Worm (Caenorhabditis elegans): ENCODE data around the gene T07F10.3.

DNA sequence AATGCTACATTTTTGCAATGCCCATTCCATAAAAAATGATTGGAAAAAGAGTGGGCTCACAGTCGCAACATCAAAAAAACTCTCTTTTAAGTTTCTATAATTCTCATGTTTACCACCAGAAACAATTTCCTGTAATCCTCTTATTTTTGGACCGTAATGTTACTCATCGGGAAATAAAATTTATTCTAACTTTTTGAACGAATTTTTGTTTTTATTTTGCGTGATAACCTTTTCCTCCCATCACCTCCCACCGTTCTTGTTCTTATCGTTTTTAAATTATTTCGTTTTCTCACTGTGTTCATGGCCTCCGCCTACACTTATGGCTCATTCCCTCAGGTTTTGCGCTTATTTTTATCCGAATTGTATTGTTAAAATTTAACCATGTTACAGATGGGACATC lies 10.7 kb downstream of the T07F10.3 start, which contains the start of gene anp-1:
- TF ChIP-seq cog-1 (tag; optimal IDR thresholded peaks at IDR 0.05) (no peak), klf-2 (GFP tag; conservative IDR thresholded peaks at IDR 0.05) (no peak), tab-1 (GFP tag; IDR thresholded peaks at IDR 0.05) (no peak), ztf-23 (GFP tag; IDR thresholded peaks at IDR 0.05) (no peak)
